Fruit fly (Drosophila melanogaster): ENCODE data around the gene CG18284.

CG18284 gene

DNA sequence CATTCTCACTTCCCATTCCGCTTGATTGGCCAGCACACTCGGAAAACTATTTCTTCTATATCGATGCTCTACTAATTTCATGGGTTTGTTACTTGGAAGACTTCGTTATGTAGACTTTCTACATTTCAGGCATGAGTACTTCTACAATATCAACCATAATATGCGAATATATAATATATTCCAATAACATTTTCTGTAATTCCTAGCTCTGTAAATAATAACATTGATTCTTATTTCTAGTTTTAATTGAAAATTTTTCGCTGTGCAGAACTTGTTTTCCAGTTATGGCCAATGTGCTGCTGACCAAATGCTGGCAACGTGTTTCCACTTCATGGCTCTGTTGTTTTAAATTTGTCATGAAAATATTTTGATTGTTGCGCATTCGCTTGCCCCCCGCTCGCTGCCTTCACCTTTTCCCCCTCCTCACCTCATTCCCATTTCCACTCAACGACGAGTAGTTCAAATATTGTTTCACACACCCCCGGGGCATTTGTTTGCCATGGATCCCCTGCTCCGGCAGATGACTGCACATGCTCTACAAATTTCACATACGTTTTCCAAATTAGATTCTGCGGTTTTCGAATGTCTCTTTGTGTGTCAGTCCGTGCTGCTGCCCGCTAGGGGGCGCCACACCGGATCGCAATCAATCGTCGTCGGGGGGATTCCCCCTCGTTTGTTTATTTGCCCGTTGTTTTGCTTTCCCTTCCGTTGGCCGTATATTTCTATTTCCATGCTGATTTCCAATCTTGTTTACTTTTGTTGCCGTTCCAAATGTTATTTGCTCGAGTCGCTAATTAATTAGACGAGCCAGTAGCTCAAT is 28.9 kb upstream of the CG18284 start (continued):
- TF ChIP-seq yki (optimal IDR thresholded peaks at IDR 0.05) (no peak), pfk (GFP tag; optimal IDR thresholded peaks at IDR 0.05) (no peak), stwl (tag; optimal IDR thresholded peaks at IDR 0.05) (peak; percentile 37), CG6272 (GFP tag; IDR thresholded peaks at IDR 0.05) (no peak), ERR (GFP tag; optimal IDR thresholded peaks at IDR 0.05) (no peak), Drgx (GFP tag; IDR thresholded peaks at IDR 0.05) (no peak), dmrt11E (tag; optimal IDR thresholded peaks at IDR 0.05) (no peak), CG1024 (GFP tag; IDR thresholded peaks at IDR 0.05) (no peak), Tbp (GFP tag; optimal IDR thresholded peaks at IDR 0.05) (no peak), Bgb (GFP tag; IDR thresholded peaks at IDR 0.05; ENCODE audit: partially characterized antibody) (no peak), wek (GFP tag; optimal IDR thresholded peaks at IDR 0.05) (peak; percentile 26), Doc2 (GFP tag; IDR thresholded peaks at IDR 0.05) (no peak), eve (GFP tag; optimal IDR thresholded peaks at IDR 0.05) (no peak), Blimp-1 (GFP tag; optimal IDR thresholded peaks at IDR 0.05) (no peak), CG17612 (GFP tag; IDR thresholded peaks at IDR 0.05) (no peak), sd (tag; optimal IDR thresholded peaks at IDR 0.05) (peak; percentile 44), CG4854 (GFP tag; optimal IDR thresholded peaks at IDR 0.05) (no peak), CG15269 (tag; optimal IDR thresholded peaks at IDR 0.05) (no peak), repo (GFP tag; optimal IDR thresholded peaks at IDR 0.05) (no peak), ase (GFP tag; IDR thresholded peaks at IDR 0.05) (no peak), CG1529 (GFP tag; optimal IDR thresholded peaks at IDR 0.05) (no peak), CG9932 (GFP tag; IDR thresholded peaks at IDR 0.05) (peak; percentile 37; the same call in 1 of the 2 replicates), ci (GFP tag; IDR thresholded peaks at IDR 0.05) (0 out of 3 replicates have a peak, but pooled peaks have one; percentile 50), run (tag; optimal IDR thresholded peaks at IDR 0.05) (peak; percentile 53), cwo (GFP tag; optimal IDR thresholded peaks at IDR 0.05) (no peak), usp (GFP tag; optimal IDR thresholded peaks at IDR 0.05) (no peak), lov (optimal IDR thresholded peaks at IDR 0.05) (no peak), lov (GFP tag; IDR thresholded peaks at IDR 0.05) (0 out of 3 replicates have a peak, but pooled peaks have one; percentile 55), onecut (GFP tag; IDR thresholded peaks at IDR 0.05) (0 out of 2 replicates have a peak, but pooled peaks have one; percentile 23), tna (GFP tag; IDR thresholded peaks at IDR 0.05; ENCODE audit: partially characterized antibody) (no peak), Mes4 (GFP tag; optimal IDR thresholded peaks at IDR 0.05) (peak; percentile 18), lmd (GFP tag; IDR thresholded peaks at IDR 0.05) (no peak), CG10462 (GFP tag; optimal IDR thresholded peaks at IDR 0.05) (no peak), dmrt99B (tag; optimal IDR thresholded peaks at IDR 0.05) (peak; percentile 3), CG5180 (GFP tag; optimal IDR thresholded peaks at IDR 0.05) (no peak), CG12104 (GFP tag; optimal IDR thresholded peaks at IDR 0.05) (no peak), Ets65A (GFP tag) (no peak), Camta (GFP tag; optimal IDR thresholded peaks at IDR 0.05) (no peak), sc (optimal IDR thresholded peaks at IDR 0.05) (no peak), sc (GFP tag; optimal IDR thresholded peaks at IDR 0.05) (no peak), CG15011 (GFP tag; optimal IDR thresholded peaks at IDR 0.05) (no peak), ewg (GFP tag; optimal IDR thresholded peaks at IDR 0.05) (no peak), CG13775 (GFP tag; optimal IDR thresholded peaks at IDR 0.05) (no peak), GATAe (GFP tag; conservative IDR thresholded peaks at IDR 0.05) (no peak)
